Worm (Caenorhabditis elegans) whole organism, young adult: Measurements from ENCODE around the gene isp-1.

Experiments
- efl-1 ChIP-seq: fragments of 150-350 bp; optimal IDR thresholded peaks from 2 replicates; lab custom pipeline; 2014; ENCODE audit warnings: missing biosample characterization, missing genetic modification reagents, missing genetic modification characterization
- ekl-4 ChIP-seq: fragments of 200-800 bp; sonication (Bioruptor generic); IDR thresholded peaks from 2 replicates; pipeline ENCODE4 v1.3.6; 2022; ENCODE audit warnings: missing genetic modification reagents, missing genetic modification characterization, missing compliant biosample characterization
- pha-4 ChIP-seq: fragments of 150-350 bp; sonication (generic microtip); optimal IDR thresholded peaks from 2 replicates; lab custom pipeline; 2014; ENCODE audit warnings: missing biosample characterization, missing genetic modification reagents, missing genetic modification characterization
- sea-2 ChIP-seq: fragments of 200-800 bp; sonication (Bioruptor generic); IDR thresholded peaks from 2 replicates; pipeline ENCODE4 v1.3.6; 2022; ENCODE audit warnings: missing genetic modification characterization, missing compliant biosample characterization
- snpc-4 ChIP-seq, 5 experiments: fragments of 150-350 bp in 1 of 5; sonication (generic microtip) in 4 of 5; optimal IDR thresholded peaks; 2 replicates each; lab custom pipeline; 2014 to 2018; ENCODE audit warnings: missing genetic modification characterization in 5 of 5, missing biosample characterization in 3 of 5, antibody characterized with exemption in 2 of 5, mild to moderate bottlenecking in 2 of 5, missing compliant biosample characterization in 2 of 5, missing genotype in 2 of 5, moderate library complexity in 2 of 5, missing genetic modification reagents in 1 of 5
- unc-62 ChIP-seq: fragments of 150-350 bp; optimal IDR thresholded peaks from 2 replicates; lab custom pipeline; 2014; ENCODE audit warnings: missing biosample characterization, missing genetic modification reagents, missing genetic modification characterization
- ztf-22 ChIP-seq: fragments of 200-800 bp; sonication (Bioruptor generic); optimal IDR thresholded peaks from 2 replicates; lab custom pipeline; 2018; ENCODE audit warnings: mild to moderate bottlenecking, missing genetic modification characterization, moderate library complexity, missing compliant biosample characterization

DNA sequence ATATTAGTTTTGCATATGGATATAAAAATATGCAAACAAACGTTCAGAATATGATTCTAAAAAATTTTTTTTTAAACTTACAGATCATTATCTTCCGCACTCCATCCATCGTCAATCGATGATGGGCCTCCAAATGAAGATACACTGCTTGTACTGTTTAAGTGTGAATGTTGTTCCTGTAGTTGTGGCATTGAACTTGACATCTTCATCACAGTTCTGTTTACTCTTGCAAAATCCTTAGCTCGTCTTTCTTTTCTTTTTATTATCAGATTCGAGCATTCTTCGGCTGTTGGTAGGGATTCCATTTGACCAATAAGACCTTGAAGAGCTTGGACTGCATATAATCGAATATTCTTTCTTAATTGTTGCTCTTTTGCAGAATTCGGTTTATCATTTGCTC lies 30.8 kb downstream of the isp-1 start:
- TF ChIP-seq ztf-22 (GFP tag; lab: Kevin White, UChicago) (no peak), ekl-4 (GFP tag; lab: Robert Waterston, UW) (no peak), efl-1 (GFP tag; lab: Kevin White, UChicago) (no peak), pha-4 (tag; lab: Kevin White, UChicago) (no peak), snpc-4 (GFP tag; optimal IDR thresholded peaks at IDR 0.05; lab: Kevin White, UChicago) (no peak), snpc-4 (tag; optimal IDR thresholded peaks at IDR 0.05; lab: Kevin White, UChicago) (no peak), sea-2 (GFP tag; lab: Robert Waterston, UW) (no peak), unc-62 (GFP tag; lab: Kevin White, UChicago) (no peak)
